Worm (Caenorhabditis elegans) whole organism, mixed stage, embryonic: ENCODE results near the gene smex-2.

Source experiments
- blmp-1 ChIP-seq: fragments of 150-350 bp; optimal IDR thresholded peaks from 2 replicates; lab custom pipeline; 2014; ENCODE audit warnings: missing biosample characterization, missing genetic modification characterization
- ceh-39 ChIP-seq: fragments of 150-350 bp; optimal IDR thresholded peaks from 2 replicates; lab custom pipeline; 2014; ENCODE audit warnings: missing biosample characterization, missing genetic modification characterization
- ces-1 ChIP-seq: fragments of 150-350 bp; optimal IDR thresholded peaks from 2 replicates; lab custom pipeline; 2014; ENCODE audit warnings: missing biosample characterization, missing genetic modification reagents, missing genetic modification characterization
- elt-1 ChIP-seq: sonication (generic microtip); optimal IDR thresholded peaks from 2 replicates; lab custom pipeline; 2017; ENCODE audit warnings: missing genetic modification characterization, mild to moderate bottlenecking, missing compliant biosample characterization, antibody characterized with exemption, moderate library complexity, borderline replicate concordance; ENCODE audit not compliant: insufficient read depth
- elt-3 ChIP-seq: fragments of 150-350 bp; optimal IDR thresholded peaks from 2 replicates; lab custom pipeline; 2014; ENCODE audit warnings: missing biosample characterization, missing genetic modification characterization
- flh-1 ChIP-seq: fragments of 200-800 bp; sonication (Bioruptor generic); optimal IDR thresholded peaks from 2 replicates; lab custom pipeline; 2018; ENCODE audit warnings: mild to moderate bottlenecking, missing genetic modification characterization, moderate library complexity, missing compliant biosample characterization
- lin-13 ChIP-seq: fragments of 150-350 bp; optimal IDR thresholded peaks from 2 replicates; lab custom pipeline; 2014; ENCODE audit warnings: missing biosample characterization, missing genetic modification characterization
- nhr-12 ChIP-seq: fragments of 150-350 bp; optimal IDR thresholded peaks from 2 replicates; lab custom pipeline; 2014; ENCODE audit warnings: missing biosample characterization, missing genetic modification characterization
- nhr-237 ChIP-seq: fragments of 150-350 bp; optimal IDR thresholded peaks from 2 replicates; lab custom pipeline; 2014; ENCODE audit warnings: missing biosample characterization, missing genetic modification characterization
- pha-4 ChIP-seq: fragments of 150-350 bp; optimal IDR thresholded peaks from 2 replicates; lab custom pipeline; 2018; ENCODE audit warnings: missing biosample characterization, missing genetic modification reagents, missing genetic modification characterization
- snpc-4 ChIP-seq: fragments of 150-350 bp; optimal IDR thresholded peaks from 2 replicates; lab custom pipeline; 2014; ENCODE audit warnings: missing biosample characterization, missing genetic modification characterization
- unc-39 ChIP-seq: fragments of 150-350 bp; optimal IDR thresholded peaks from 2 replicates; lab custom pipeline; 2014; ENCODE audit warnings: missing biosample characterization, missing genetic modification characterization
- unc-62 ChIP-seq: fragments of 150-350 bp; optimal IDR thresholded peaks from 2 replicates; lab custom pipeline; 2014; ENCODE audit warnings: missing biosample characterization, missing genetic modification reagents, missing genetic modification characterization
- ztf-11 ChIP-seq: fragments of 150-350 bp; optimal IDR thresholded peaks from 2 replicates; lab custom pipeline; 2014; ENCODE audit warnings: missing biosample characterization, missing genetic modification characterization

- no peak for TF ChIP-seq nhr-237 (tag; lab: Kevin White, UChicago)
- TF ChIP-seq ceh-39 = peak; percentile 10
- TF ChIP-seq ztf-11 = no peak
- TF ChIP-seq pha-4 (tag; lab: Kevin White, UChicago) = no peak
- TF ChIP-seq elt-1 = no peak
- no peak for TF ChIP-seq elt-3 (tag; lab: Kevin White, UChicago)
- TF ChIP-seq lin-13 (tag; lab: Kevin White, UChicago) = no peak
- TF ChIP-seq flh-1 (GFP tag; lab: Kevin White, UChicago) = no peak
- no peak for TF ChIP-seq snpc-4
- TF ChIP-seq ces-1 (GFP tag; lab: Kevin White, UChicago) = no peak
- TF ChIP-seq unc-62 (GFP tag; lab: Kevin White, UChicago) = no peak
- no peak for TF ChIP-seq nhr-12 (tag; lab: Kevin White, UChicago)
- no peak for TF ChIP-seq blmp-1
- TF ChIP-seq unc-39 = peak; percentile 91
Measured at ce11 chrX:2042621-2043020, 3.4 kb upstream of the smex-2 start.
